Worm (Caenorhabditis elegans) whole organism, L2 larva: ENCODE results near the gene fbxa-9.

Experiments
- ama-1 ChIP-seq: fragments of 150-350 bp; optimal IDR thresholded peaks from 2 replicates; lab custom pipeline; 2018; ENCODE audit warnings: inconsistent platforms
- dmd-4 ChIP-seq: sonication (generic microtip); optimal IDR thresholded peaks from 2 replicates; lab custom pipeline; 2017; ENCODE audit warnings: missing biosample characterization, missing genetic modification characterization
- egl-27 ChIP-seq: sonication (generic microtip); optimal IDR thresholded peaks from 3 replicates; lab custom pipeline; 2017; ENCODE audit warnings: missing biosample characterization, missing genetic modification reagents, missing genetic modification characterization
- nhr-237 ChIP-seq: fragments of 150-350 bp; optimal IDR thresholded peaks from 2 replicates; lab custom pipeline; 2014; ENCODE audit warnings: missing biosample characterization, missing genetic modification characterization
- nhr-6 ChIP-seq: fragments of 150-350 bp; optimal IDR thresholded peaks from 2 replicates; lab custom pipeline; 2014; ENCODE audit warnings: missing biosample characterization, missing genetic modification characterization
- nhr-77 ChIP-seq: fragments of 150-350 bp; optimal IDR thresholded peaks from 2 replicates; lab custom pipeline; 2014; ENCODE audit warnings: missing biosample characterization, missing genetic modification characterization
- skn-1 ChIP-seq: sonication (generic microtip); optimal IDR thresholded peaks from 2 replicates; lab custom pipeline; 2017; ENCODE audit warnings: missing biosample characterization, missing genetic modification characterization
- snpc-4 ChIP-seq: fragments of 150-350 bp; optimal IDR thresholded peaks from 2 replicates; lab custom pipeline; 2014; ENCODE audit warnings: missing biosample characterization, missing genetic modification characterization
- unc-39 ChIP-seq: fragments of 150-350 bp; optimal IDR thresholded peaks from 2 replicates; lab custom pipeline; 2014; ENCODE audit warnings: missing biosample characterization, missing genetic modification characterization
- unc-62 ChIP-seq: fragments of 150-350 bp; optimal IDR thresholded peaks from 2 replicates; lab custom pipeline; 2014; ENCODE audit warnings: missing biosample characterization, missing genetic modification reagents, missing genetic modification characterization
- ztf-11 ChIP-seq: sonication (generic microtip); optimal IDR thresholded peaks from 2 replicates; lab custom pipeline; 2017; ENCODE audit warnings: missing biosample characterization, missing genetic modification characterization
- ztf-4 ChIP-seq: fragments of 150-350 bp; optimal IDR thresholded peaks from 2 replicates; lab custom pipeline; 2014; ENCODE audit warnings: missing biosample characterization, missing genetic modification characterization

DNA sequence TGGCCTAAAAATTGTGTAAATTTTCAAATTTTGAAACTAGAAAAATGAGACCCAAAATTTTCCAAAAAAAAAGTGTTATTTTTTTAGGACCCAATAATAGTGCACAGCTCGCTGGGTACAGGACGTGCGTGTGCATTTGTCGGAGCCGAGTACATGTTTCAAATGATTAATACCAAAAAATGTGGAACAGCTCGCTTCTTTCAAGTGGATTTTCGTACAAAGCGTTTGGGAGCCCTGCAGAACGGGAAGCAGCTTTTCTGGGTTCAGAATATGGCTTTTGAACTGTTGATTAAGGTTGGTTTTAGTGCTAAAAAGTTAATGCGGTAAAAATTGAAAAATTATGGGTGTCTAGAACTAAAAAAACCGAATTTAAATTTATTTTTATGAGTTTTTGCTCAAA lies 21.8 kb downstream of the fbxa-9 start:
- no peak for TF ChIP-seq nhr-77 (tag; lab: Kevin White, UChicago)
- TF ChIP-seq ztf-4 (tag; lab: Kevin White, UChicago) = no peak
- TF ChIP-seq ztf-11 = no peak
- no peak for TF ChIP-seq snpc-4 (tag; lab: Kevin White, UChicago)
- TF ChIP-seq unc-62 (GFP tag; lab: Kevin White, UChicago) = no peak
- TF ChIP-seq unc-39 (tag; lab: Kevin White, UChicago) = no peak
- no peak for TF ChIP-seq skn-1 (tag; lab: Kevin White, UChicago)
- TF ChIP-seq ama-1 (lab: Kevin White, UChicago) = no peak
- no peak for TF ChIP-seq nhr-237
- TF ChIP-seq nhr-6 = no peak
- TF ChIP-seq dmd-4 = no peak
- TF ChIP-seq egl-27 = no peak
